Worm (Caenorhabditis elegans): ENCODE results near the gene scl-21.
"Not testable (repeated sequence)": the region's sequence is repeated elsewhere in the genome, so short reads cannot be mapped to it uniquely, and the experiment has no call there.

DNA sequence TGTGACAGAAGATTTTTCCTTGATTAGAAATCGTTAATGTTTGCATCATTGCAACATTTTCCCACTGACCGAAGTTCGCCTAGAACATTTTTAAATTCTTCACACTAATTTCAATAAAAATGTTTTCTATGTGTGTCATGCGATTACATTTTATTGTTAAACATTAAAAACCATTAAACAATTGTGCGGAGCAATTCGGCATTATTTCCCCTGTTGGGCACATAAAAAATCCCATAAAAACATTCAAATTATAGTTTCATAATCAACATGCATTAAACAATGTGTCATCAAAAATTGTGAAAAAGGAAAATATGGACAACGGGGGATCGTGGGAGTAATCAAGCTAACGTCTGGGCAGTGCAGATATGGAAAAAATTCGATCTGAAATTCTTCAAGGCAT lies 36.0 kb downstream of the scl-21 start:
- not testable (repeated sequence) for TF ChIP-seq R02D3.7 (tag; optimal IDR thresholded peaks at IDR 0.05); aly-2 (tag; optimal IDR thresholded peaks at IDR 0.05); elt-3 (tag; optimal IDR thresholded peaks at IDR 0.05); unc-62 (GFP tag; optimal IDR thresholded peaks at IDR 0.05); ceh-28 (tag; optimal IDR thresholded peaks at IDR 0.05); ZK546.5 (tag; optimal IDR thresholded peaks at IDR 0.05); fos-1 (tag; optimal IDR thresholded peaks at IDR 0.05); nhr-237 (tag; optimal IDR thresholded peaks at IDR 0.05); nfya-1 (tag; optimal IDR thresholded peaks at IDR 0.05; ENCODE audit: insufficient read depth); nhr-12 (tag; optimal IDR thresholded peaks at IDR 0.05); ztf-4 (tag; optimal IDR thresholded peaks at IDR 0.05); nhr-11 (tag; optimal IDR thresholded peaks at IDR 0.05)

Data from whole organism, L3 larva.